Worm (Caenorhabditis elegans) whole organism, early embryonic: ENCODE results near the gene nhr-21.

Experiments
- ama-1 ChIP-seq: fragments of 150-350 bp; optimal IDR thresholded peaks from 2 replicates; lab custom pipeline; 2014
- pes-1 ChIP-seq: fragments of 200-800 bp; sonication (Bioruptor generic); IDR thresholded peaks from 2 replicates; pipeline ENCODE4 v1.3.6; 2022; ENCODE audit warnings: missing genetic modification reagents, missing genetic modification characterization, missing compliant biosample characterization

- TF ChIP-seq ama-1 = no peak
- no peak for TF ChIP-seq pes-1 (GFP tag; lab: Robert Waterston, UW)
Observed at ce11 chrII:7305558-7305957, 33.5 kb upstream of the nhr-21 start, which contains the start of gene brf-1.
